Worm (Caenorhabditis elegans) whole organism, L1 larva: ENCODE results near the gene lgc-54.

Source experiments
- C16A3.4 ChIP-seq: fragments of 150-350 bp; optimal IDR thresholded peaks from 2 replicates; lab custom pipeline; 2014; ENCODE audit warnings: missing biosample characterization, missing genetic modification characterization
- F16B12.6 ChIP-seq: fragments of 150-350 bp; optimal IDR thresholded peaks from 2 replicates; lab custom pipeline; 2014; ENCODE audit warnings: missing biosample characterization, missing genetic modification characterization
- Y116A8C.19 ChIP-seq: sonication (generic microtip); optimal IDR thresholded peaks from 2 replicates; lab custom pipeline; 2016; ENCODE audit warnings: missing compliant biosample characterization, missing genetic modification characterization, borderline replicate concordance
- ceh-82 ChIP-seq, 3 experiments: fragments of 150-350 bp in 1 of 3; sonication (generic microtip) in 2 of 3; optimal IDR thresholded peaks; 2 replicates each; lab custom pipeline; 2014 to 2017; ENCODE audit warnings: missing biosample characterization in 3 of 3, missing genetic modification characterization in 3 of 3
- dpl-1 ChIP-seq, 3 experiments: fragments of 150-350 bp in 2 of 3; sonication (generic microtip) in 1 of 3; optimal IDR thresholded peaks; 2 replicates each; lab custom pipeline; 2014 to 2017; ENCODE audit warnings: missing biosample characterization in 3 of 3, missing genetic modification characterization in 3 of 3, missing genetic modification reagents in 3 of 3
- dsc-1 ChIP-seq: sonication (generic microtip); optimal IDR thresholded peaks from 2 replicates; lab custom pipeline; 2016; ENCODE audit warnings: mild to moderate bottlenecking, missing genetic modification characterization, missing compliant biosample characterization
- efl-1 ChIP-seq, 4 experiments: fragments of 150-350 bp; optimal IDR thresholded peaks in 3 of 4; peaks in 1 of 4; 1 replicate in 1 of 4; 2 replicates in 3 of 4; lab custom pipeline; 2014; ENCODE audit warnings: missing biosample characterization in 2 of 4, missing genetic modification characterization in 2 of 4, missing genetic modification reagents in 2 of 4
- egl-13 ChIP-seq: sonication (generic microtip); optimal IDR thresholded peaks from 2 replicates; lab custom pipeline; 2016; ENCODE audit warnings: missing genotype, missing genetic modification reagents, missing genetic modification characterization, missing compliant biosample characterization
- egl-27 ChIP-seq, 2 experiments: fragments of 150-350 bp in 1 of 2; sonication (generic microtip); optimal IDR thresholded peaks; 3 replicates each; lab custom pipeline; 2017 to 2018; ENCODE audit warnings: missing biosample characterization in 2 of 2, missing genetic modification characterization in 2 of 2, missing genetic modification reagents in 2 of 2
- fkh-8 ChIP-seq: sonication (generic microtip); optimal IDR thresholded peaks from 2 replicates; lab custom pipeline; 2016; ENCODE audit warnings: mild to moderate bottlenecking, missing genetic modification characterization, missing compliant biosample characterization
- fos-1 ChIP-seq: fragments of 150-350 bp; optimal IDR thresholded peaks from 2 replicates; lab custom pipeline; 2014; ENCODE audit warnings: missing biosample characterization, missing genetic modification characterization
- irx-1 ChIP-seq: sonication (generic microtip); optimal IDR thresholded peaks from 2 replicates; lab custom pipeline; 2016; ENCODE audit warnings: missing genetic modification characterization, missing compliant biosample characterization
- lin-13 ChIP-seq: fragments of 150-350 bp; optimal IDR thresholded peaks from 2 replicates; lab custom pipeline; 2014; ENCODE audit warnings: missing biosample characterization, missing genetic modification reagents, missing genetic modification characterization
- lin-14 ChIP-seq: fragments of 200-800 bp; sonication (Bioruptor generic); optimal IDR thresholded peaks from 2 replicates; lab custom pipeline; 2018; ENCODE audit warnings: mild to moderate bottlenecking, missing genetic modification characterization, moderate library complexity, missing compliant biosample characterization
- lin-15B ChIP-seq: fragments of 150-350 bp; sonication (generic microtip); optimal IDR thresholded peaks from 3 replicates; lab custom pipeline; 2014; ENCODE audit warnings: missing biosample characterization, missing genetic modification characterization
- lin-35 ChIP-seq, 2 experiments: fragments of 150-350 bp; optimal IDR thresholded peaks; 2 replicates each; lab custom pipeline; 2014; ENCODE audit warnings: missing biosample characterization in 2 of 2, missing genetic modification characterization in 2 of 2, missing genetic modification reagents in 2 of 2
- lsy-2 ChIP-seq, 2 experiments: fragments of 150-350 bp; optimal IDR thresholded peaks; 2 replicates each; lab custom pipeline; 2014; ENCODE audit warnings: missing biosample characterization in 2 of 2, missing genetic modification characterization in 2 of 2
- mep-1 ChIP-seq: fragments of 150-350 bp; optimal IDR thresholded peaks from 2 replicates; lab custom pipeline; 2014; ENCODE audit warnings: missing biosample characterization, missing genetic modification characterization
- nhr-11 ChIP-seq: fragments of 150-350 bp; optimal IDR thresholded peaks from 2 replicates; lab custom pipeline; 2014; ENCODE audit warnings: missing biosample characterization, missing genetic modification characterization
- nhr-12 ChIP-seq: sonication (generic microtip); optimal IDR thresholded peaks from 2 replicates; lab custom pipeline; 2017; ENCODE audit warnings: missing biosample characterization, missing genetic modification characterization
- nhr-19 ChIP-seq: fragments of 200-800 bp; sonication (Bioruptor generic); conservative IDR thresholded peaks from 2 replicates; pipeline ENCODE4 v1.3.6; 2022; ENCODE audit warnings: missing genetic modification characterization, missing compliant biosample characterization
- nhr-20 ChIP-seq: sonication (generic microtip); optimal IDR thresholded peaks from 2 replicates; lab custom pipeline; 2016; ENCODE audit warnings: mild to moderate bottlenecking, missing genetic modification characterization, missing compliant biosample characterization
- nhr-237 ChIP-seq: fragments of 150-350 bp; optimal IDR thresholded peaks from 2 replicates; lab custom pipeline; 2014; ENCODE audit warnings: missing biosample characterization, missing genetic modification characterization
- nhr-47 ChIP-seq: sonication (generic microtip); optimal IDR thresholded peaks from 2 replicates; lab custom pipeline; 2016; ENCODE audit warnings: mild to moderate bottlenecking, missing genetic modification characterization, moderate library complexity, missing compliant biosample characterization
- nhr-71 ChIP-seq: sonication (generic microtip); optimal IDR thresholded peaks from 2 replicates; lab custom pipeline; 2016; ENCODE audit warnings: mild to moderate bottlenecking, missing genetic modification characterization, moderate library complexity, missing compliant biosample characterization
- nhr-76 ChIP-seq: sonication (generic microtip); optimal IDR thresholded peaks from 2 replicates; lab custom pipeline; 2017; ENCODE audit warnings: missing biosample characterization, missing genetic modification characterization
- pag-3 ChIP-seq: sonication (generic microtip); optimal IDR thresholded peaks from 2 replicates; lab custom pipeline; 2017; ENCODE audit warnings: missing genetic modification characterization, mild to moderate bottlenecking, missing compliant biosample characterization, antibody characterized with exemption, borderline replicate concordance; ENCODE audit not compliant: insufficient read depth
- pqm-1 ChIP-seq: sonication (generic microtip); optimal IDR thresholded peaks from 3 replicates; lab custom pipeline; 2017; ENCODE audit warnings: missing biosample characterization, missing genetic modification characterization
- rnt-1 ChIP-seq: sonication (generic microtip); optimal IDR thresholded peaks from 2 replicates; lab custom pipeline; 2016; ENCODE audit warnings: mild to moderate bottlenecking, missing genetic modification characterization, moderate library complexity, missing compliant biosample characterization
- skn-1 ChIP-seq: fragments of 150-350 bp; optimal IDR thresholded peaks from 2 replicates; lab custom pipeline; 2014; ENCODE audit warnings: missing biosample characterization, missing genetic modification characterization
- snpc-4 ChIP-seq: fragments of 150-350 bp; optimal IDR thresholded peaks from 2 replicates; lab custom pipeline; 2014; ENCODE audit warnings: missing biosample characterization, missing genetic modification characterization
- snu-23 ChIP-seq: sonication (generic microtip); optimal IDR thresholded peaks from 2 replicates; lab custom pipeline; 2016; ENCODE audit warnings: missing genetic modification characterization, missing compliant biosample characterization
- sptf-1 ChIP-seq: fragments of 150-350 bp; optimal IDR thresholded peaks from 2 replicates; lab custom pipeline; 2014; ENCODE audit warnings: missing biosample characterization, missing genetic modification characterization
- sup-37 ChIP-seq: fragments of 200-800 bp; sonication (Bioruptor generic); optimal IDR thresholded peaks from 2 replicates; lab custom pipeline; 2018; ENCODE audit warnings: mild to moderate bottlenecking, missing genetic modification characterization, missing compliant biosample characterization
- swsn-7 ChIP-seq: sonication (generic microtip); optimal IDR thresholded peaks from 2 replicates; lab custom pipeline; 2016; ENCODE audit warnings: missing genetic modification characterization, missing compliant biosample characterization
- tlp-1 ChIP-seq: fragments of 150-350 bp; optimal IDR thresholded peaks from 2 replicates; lab custom pipeline; 2014; ENCODE audit warnings: missing biosample characterization, missing genetic modification characterization
- xbp-1 ChIP-seq: sonication (generic microtip); optimal IDR thresholded peaks from 2 replicates; lab custom pipeline; 2016; ENCODE audit warnings: missing genetic modification characterization, missing compliant biosample characterization
- zip-4 ChIP-seq: fragments of 200-800 bp; sonication (Bioruptor generic); optimal IDR thresholded peaks from 2 replicates; lab custom pipeline; 2018; ENCODE audit warnings: mild to moderate bottlenecking, missing genetic modification characterization, moderate library complexity, missing compliant biosample characterization
- ztf-11 ChIP-seq, 2 experiments: sonication (generic microtip); optimal IDR thresholded peaks; 2 replicates each; lab custom pipeline; 2016 to 2017; ENCODE audit warnings: missing genetic modification characterization in 2 of 2, missing biosample characterization in 1 of 2, missing compliant biosample characterization in 1 of 2

Gene lgc-54

DNA sequence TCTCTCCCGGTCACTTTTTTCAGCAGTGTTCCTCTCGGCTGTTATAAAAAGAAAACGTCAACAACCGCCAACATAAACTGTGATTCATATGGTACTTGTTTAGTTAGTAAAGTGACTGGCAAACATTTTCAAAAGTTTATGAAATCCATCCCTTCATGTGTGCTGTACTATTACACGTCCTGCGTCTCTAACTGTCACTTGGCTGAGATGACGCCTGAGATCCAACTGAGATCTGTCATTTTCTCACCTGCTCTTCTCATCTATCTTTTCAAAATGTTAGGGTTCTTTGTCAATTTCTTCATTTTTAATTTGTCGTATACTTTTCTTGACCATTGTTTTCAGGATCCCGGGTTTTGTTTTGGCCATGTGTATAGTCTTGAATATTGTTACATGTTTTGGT is 28.3 kb upstream of the lgc-54 start:
- TF ChIP-seq F16B12.6 (tag; lab: Kevin White, UChicago), result no peak
- TF ChIP-seq rnt-1 (tag; lab: Kevin White, UChicago), result peak; percentile 23

DNA sequence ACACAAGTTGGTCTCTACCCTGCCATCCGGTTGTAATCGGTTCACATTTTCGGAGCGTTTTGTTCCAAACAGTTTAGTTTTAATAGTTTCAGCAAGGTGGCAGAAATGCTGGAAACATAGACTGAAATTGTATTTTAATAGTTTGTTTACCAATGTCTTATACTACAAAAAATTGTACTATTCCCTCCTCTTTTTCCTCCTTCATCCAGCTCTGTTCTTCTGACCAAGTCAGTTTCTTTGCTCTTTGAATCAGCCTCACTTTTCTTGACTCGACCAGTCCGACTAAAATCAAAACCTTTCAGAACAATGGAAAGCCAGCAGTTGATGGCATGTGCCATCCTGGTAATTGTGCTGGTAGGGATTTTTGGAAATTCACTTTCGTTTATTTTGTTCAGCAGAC is 23.6 kb upstream of the lgc-54 start, which contains the start of gene frpr-18:
Gene frpr-18, plus strand, starts transcription at position 301 of the 400 bp plus-strand sequence.
- TF ChIP-seq snu-23 (GFP tag; lab: Kevin White, UChicago), result no peak
- TF ChIP-seq zip-4 (GFP tag; lab: Kevin White, UChicago), result no peak
- TF ChIP-seq lsy-2 (tag; optimal IDR thresholded peaks at IDR 0.05; lab: Kevin White, UChicago), result no peak
- no peak for TF ChIP-seq egl-27 (tag; optimal IDR thresholded peaks at IDR 0.05; lab: Kevin White, UChicago)
- no peak for TF ChIP-seq fkh-8 (tag; lab: Kevin White, UChicago)
- no peak for TF ChIP-seq pqm-1 (tag; lab: Kevin White, UChicago)
- TF ChIP-seq mep-1, result no peak
- TF ChIP-seq C16A3.4 (tag; lab: Kevin White, UChicago), result no peak
- no peak for TF ChIP-seq lin-13 (GFP tag; lab: Kevin White, UChicago)
- TF ChIP-seq, all 84 proteins: peak for 0

DNA sequence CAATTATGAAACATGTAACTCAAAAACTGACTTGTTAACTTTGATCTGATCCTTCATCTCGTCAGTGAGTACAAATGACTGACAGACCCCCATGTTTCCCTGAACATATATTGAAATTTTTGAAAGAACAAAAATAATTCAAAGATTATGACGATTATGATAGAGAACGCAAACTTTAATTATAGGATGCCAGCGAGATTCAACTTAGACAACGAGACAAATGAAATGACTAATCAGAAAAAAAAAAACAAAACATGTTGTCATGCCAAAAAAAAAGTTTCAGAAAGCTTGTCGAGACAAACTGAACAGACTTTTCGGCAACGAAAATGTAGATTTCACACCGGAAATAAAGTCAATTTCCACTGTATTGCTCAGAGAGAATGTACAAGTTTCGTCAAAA is 8.3 kb upstream of the lgc-54 start, which contains the start of gene gpa-10:
Gene gpa-10, minus strand, starts transcription at position 101 of the 400 bp plus-strand sequence.
- no peak for TF ChIP-seq lin-15B (tag; lab: Kevin White, UChicago)

ce11 chrV:6842437-6842836 is 4.0 kb downstream of the lgc-54 start, which contains the start of gene T15B7.1:
Gene T15B7.1 (plus strand): TSS chrV:6842737.
- TF ChIP-seq lin-13 (GFP tag; lab: Kevin White, UChicago) (no peak), egl-13 (tag; lab: Kevin White, UChicago) (no peak), nhr-11 (tag; lab: Kevin White, UChicago) (no peak), nhr-12 (tag; lab: Kevin White, UChicago) (no peak), sptf-1 (tag; lab: Kevin White, UChicago) (no peak), nhr-237 (no peak), efl-1 (optimal IDR thresholded peaks at IDR 0.05; lab: Kevin White, UChicago) (no peak), efl-1 (GFP tag; optimal IDR thresholded peaks at IDR 0.05 in 1 of 2; lab: Kevin White, UChicago) (peak in 1 of 2 experiments; percentile 25), irx-1 (tag; lab: Kevin White, UChicago) (no peak)

- TF ChIP-seq fos-1 (tag; lab: Kevin White, UChicago) (no peak), nhr-76 (no peak), efl-1 (optimal IDR thresholded peaks at IDR 0.05; lab: Kevin White, UChicago) (no peak), efl-1 (GFP tag; optimal IDR thresholded peaks at IDR 0.05 in 1 of 2; lab: Kevin White, UChicago) (peak in 1 of 2 experiments; percentile 89), ztf-11 (tag; optimal IDR thresholded peaks at IDR 0.05; lab: Kevin White, UChicago) (no peak)
Observed at ce11 chrV:6839008-6839407, 7.4 kb downstream of the lgc-54 start, which contains the start of gene hpo-8. Gene hpo-8 (plus strand): TSS chrV:6839289.

- TF ChIP-seq sup-37 (GFP tag; lab: Kevin White, UChicago) (no peak), swsn-7 (tag; lab: Kevin White, UChicago) (peak; percentile 36), lsy-2 (tag; optimal IDR thresholded peaks at IDR 0.05; lab: Kevin White, UChicago) (peak; percentile 25 to 71), dpl-1 (GFP tag; optimal IDR thresholded peaks at IDR 0.05; lab: Kevin White, UChicago) (peak; percentile 72 to 88 (median 82)), Y116A8C.19 (tag; lab: Kevin White, UChicago) (no peak), rnt-1 (tag; lab: Kevin White, UChicago) (peak; percentile 30), lin-14 (GFP tag; lab: Kevin White, UChicago) (peak; percentile 50), snpc-4 (tag; lab: Kevin White, UChicago) (no peak), ceh-82 (tag; optimal IDR thresholded peaks at IDR 0.05; lab: Kevin White, UChicago) (peak in 2 of 3 experiments; percentile 11 to 33), ztf-11 (tag; optimal IDR thresholded peaks at IDR 0.05; lab: Kevin White, UChicago) (no peak), nhr-20 (tag; lab: Kevin White, UChicago) (peak; percentile 21), nhr-71 (peak; percentile 50), dsc-1 (peak; percentile 21), lin-15B (tag; lab: Kevin White, UChicago) (peak; percentile 51), nhr-47 (peak; percentile 53), skn-1 (peak; percentile 57), tlp-1 (tag; lab: Kevin White, UChicago) (no peak), lin-35 (GFP tag; optimal IDR thresholded peaks at IDR 0.05; lab: Kevin White, UChicago) (peak; percentile 67 to 87), xbp-1 (tag; lab: Kevin White, UChicago) (peak; percentile 20), irx-1 (tag; lab: Kevin White, UChicago) (peak; percentile 20), mep-1 (peak; percentile 36), nhr-19 (peak; percentile 44), pag-3 (tag; lab: Kevin White, UChicago) (no peak), C16A3.4 (tag; lab: Kevin White, UChicago) (peak; percentile 31), efl-1 (optimal IDR thresholded peaks at IDR 0.05; lab: Kevin White, UChicago) (peak; percentile 32 to 83), efl-1 (GFP tag; optimal IDR thresholded peaks at IDR 0.05 in 1 of 2; lab: Kevin White, UChicago) (peak; percentile 84 to 97), snu-23 (GFP tag; lab: Kevin White, UChicago) (peak; percentile 42)
Observed at ce11 chrV:6838599-6838998, 7.8 kb downstream of the lgc-54 start, which contains the start of gene T15B7.15. Gene T15B7.15 (minus strand): TSS chrV:6838665.
